Worm (Caenorhabditis elegans): ENCODE data around the gene prmn-1.

- no peak for TF ChIP-seq dpl-1 (GFP tag; optimal IDR thresholded peaks at IDR 0.05)
- TF ChIP-seq Y95B8A.8 (GFP tag; IDR thresholded peaks at IDR 0.05), result no peak
- no peak for TF ChIP-seq cebp-2 (GFP tag; IDR thresholded peaks at IDR 0.05)
- TF ChIP-seq egl-44 (GFP tag; IDR thresholded peaks at IDR 0.05), result no peak
- no peak for TF ChIP-seq efl-1 (GFP tag; optimal IDR thresholded peaks at IDR 0.05)
These were observed 17.2 kb upstream of the prmn-1 start for ce11 chrX:11367640-11368039.
